Worm (Caenorhabditis elegans) whole organism, late embryonic: ENCODE results near the gene T10G3.3.

Experiments
- ceh-19 ChIP-seq: fragments of 200-800 bp; sonication (Bioruptor generic); optimal IDR thresholded peaks from 2 replicates; lab custom pipeline; 2018; ENCODE audit warnings: mild to moderate bottlenecking, missing genetic modification characterization, missing compliant biosample characterization
- ceh-34 ChIP-seq: sonication (generic microtip); optimal IDR thresholded peaks from 2 replicates; lab custom pipeline; 2016; ENCODE audit warnings: mild to moderate bottlenecking, missing genetic modification characterization, missing compliant biosample characterization
- dve-1 ChIP-seq: sonication (generic microtip); optimal IDR thresholded peaks from 2 replicates; lab custom pipeline; 2017; ENCODE audit warnings: antibody characterized with exemption, mild to moderate bottlenecking, missing genetic modification characterization, missing compliant biosample characterization
- fkh-10 ChIP-seq: fragments of 150-350 bp; optimal IDR thresholded peaks from 2 replicates; lab custom pipeline; 2014; ENCODE audit warnings: missing biosample characterization, missing genetic modification reagents, missing genetic modification characterization
- nfya-1 ChIP-seq: sonication (generic microtip); optimal IDR thresholded peaks from 2 replicates; lab custom pipeline; 2017; ENCODE audit warnings: missing genetic modification characterization, mild to moderate bottlenecking, missing compliant biosample characterization, antibody characterized with exemption, moderate library complexity
- nhr-232 ChIP-seq: sonication (generic microtip); optimal IDR thresholded peaks from 2 replicates; lab custom pipeline; 2016; ENCODE audit warnings: missing genetic modification characterization, missing compliant biosample characterization
- pag-3 ChIP-seq: sonication (generic microtip); optimal IDR thresholded peaks from 2 replicates; lab custom pipeline; 2016; ENCODE audit warnings: missing compliant biosample characterization, missing genetic modification characterization, borderline replicate concordance
- pax-1 ChIP-seq: fragments of 150-350 bp; optimal IDR thresholded peaks from 2 replicates; lab custom pipeline; 2014; ENCODE audit warnings: missing biosample characterization, missing genetic modification characterization
- pha-4 ChIP-seq: fragments of 150-350 bp; optimal IDR thresholded peaks from 2 replicates; lab custom pipeline; 2018; ENCODE audit warnings: missing biosample characterization, missing genetic modification reagents, missing genetic modification characterization
- sdc-2 ChIP-seq: sonication (generic microtip); optimal IDR thresholded peaks from 2 replicates; lab custom pipeline; 2016; ENCODE audit warnings: missing genotype, missing genetic modification characterization, missing compliant biosample characterization
- unc-55 ChIP-seq: sonication (generic microtip); optimal IDR thresholded peaks from 2 replicates; lab custom pipeline; 2017; ENCODE audit warnings: missing biosample characterization, missing genetic modification reagents, missing genetic modification characterization

DNA sequence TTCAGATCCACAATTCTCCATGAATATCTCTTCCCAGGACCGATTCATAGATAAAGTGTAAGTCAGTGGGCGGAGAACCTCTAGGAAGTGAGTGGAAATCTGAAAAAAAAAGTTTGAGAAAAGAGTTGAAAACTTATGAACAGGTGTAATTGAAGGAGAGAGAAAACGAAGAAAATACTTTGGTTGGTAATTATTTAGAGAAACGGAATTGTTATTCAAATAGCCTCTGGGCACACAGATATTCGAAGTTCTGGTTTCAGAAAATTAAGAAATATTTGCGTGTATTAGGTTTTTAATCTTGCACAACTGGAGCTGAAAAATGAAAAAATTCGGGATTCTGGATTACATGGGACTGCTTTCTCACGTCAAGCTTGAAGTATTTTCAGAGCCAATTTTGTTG, 10.2 kb downstream of the T10G3.3 start, which contains the start of gene T10G3.2:
- TF ChIP-seq pax-1 = no peak
- TF ChIP-seq ceh-34 (tag; lab: Kevin White, UChicago) = no peak
- TF ChIP-seq pag-3 (tag; lab: Kevin White, UChicago) = no peak
- TF ChIP-seq ceh-19 (GFP tag; lab: Kevin White, UChicago) = no peak
- TF ChIP-seq nhr-232 (tag; lab: Kevin White, UChicago) = no peak
- TF ChIP-seq nfya-1 = no peak
- no peak for TF ChIP-seq unc-55 (GFP tag; lab: Kevin White, UChicago)
- TF ChIP-seq fkh-10 (GFP tag; lab: Kevin White, UChicago) = no peak
- TF ChIP-seq sdc-2 = no peak
- TF ChIP-seq dve-1 = no peak
- TF ChIP-seq pha-4 (tag; lab: Kevin White, UChicago) = no peak
